Fruit fly (Drosophila melanogaster): ENCODE results near the gene Aos1.

Aos1 gene

DNA sequence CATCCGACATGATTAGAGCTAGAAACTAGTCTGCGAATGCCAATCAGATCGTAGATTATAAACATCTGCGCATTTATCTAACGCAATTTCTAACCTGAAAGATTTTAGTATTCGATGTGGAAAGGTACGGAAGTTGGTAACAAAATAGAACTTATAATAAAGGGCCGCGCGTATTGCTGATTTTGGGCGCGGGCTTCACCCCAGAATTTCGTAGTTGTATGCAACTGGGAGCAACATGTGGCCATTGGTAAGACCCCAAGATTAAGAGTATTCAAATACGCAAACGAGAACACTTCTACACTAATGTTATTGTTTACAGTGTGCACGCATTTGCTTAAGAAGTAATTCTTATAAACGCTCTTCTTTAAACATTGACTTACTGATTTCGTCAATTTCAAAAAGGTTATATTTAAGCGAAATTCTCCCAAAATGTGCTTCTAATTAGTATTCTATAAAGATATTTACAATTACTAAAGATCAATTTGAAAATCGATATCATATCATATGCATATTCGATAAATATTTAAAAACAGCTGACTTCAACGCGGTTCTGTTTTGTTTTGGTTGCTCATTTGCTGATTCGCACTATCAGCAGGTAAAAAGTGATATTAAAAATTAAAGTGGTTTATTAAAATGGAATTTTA, 26.4 kb upstream of the Aos1 start, which contains the start of the genes CG5961 and Polr3C (continued):
- TF ChIP-seq Scr (GFP tag; IDR thresholded peaks at IDR 0.05; ENCODE audit: partially characterized antibody) (peak; percentile 17), HmgZ (tag; optimal IDR thresholded peaks at IDR 0.05) (peak; percentile 24), Fer2 (tag; optimal IDR thresholded peaks at IDR 0.05) (no peak), CG11560 (tag; IDR thresholded peaks at IDR 0.05) (peak; percentile 95), stwl (tag; optimal IDR thresholded peaks at IDR 0.05) (peak; percentile 63), Ets97D (GFP tag; optimal IDR thresholded peaks at IDR 0.05) (no peak), ase (GFP tag; IDR thresholded peaks at IDR 0.05) (no peak), CG43689 (GFP tag; IDR thresholded peaks at IDR 0.05) (no peak), CG4282 (GFP tag; optimal IDR thresholded peaks at IDR 0.05) (no peak), pros (GFP tag; optimal IDR thresholded peaks at IDR 0.05) (peak; percentile 14), tll (GFP tag; optimal IDR thresholded peaks at IDR 0.05) (peak in 1 of 2 experiments; percentile 65), dati (GFP tag; IDR thresholded peaks at IDR 0.05) (no peak), ind (GFP tag; optimal IDR thresholded peaks at IDR 0.05) (no peak), CG3995 (GFP tag; optimal IDR thresholded peaks at IDR 0.05) (no peak), CG1233 (GFP tag; optimal IDR thresholded peaks at IDR 0.05) (no peak), zen (tag; optimal IDR thresholded peaks at IDR 0.05) (peak; percentile 11), Dref (GFP tag; IDR thresholded peaks at IDR 0.05) (peak; percentile 56), ssp (GFP tag; IDR thresholded peaks at IDR 0.05) (no peak), zf30C (GFP tag; optimal IDR thresholded peaks at IDR 0.05) (no peak), her (GFP tag; optimal IDR thresholded peaks at IDR 0.05) (no peak), aop (GFP tag; IDR thresholded peaks at IDR 0.05) (no peak), Hsf (GFP tag; optimal IDR thresholded peaks at IDR 0.05) (no peak), CG7271 (tag; optimal IDR thresholded peaks at IDR 0.05) (no peak), hb (GFP tag; IDR thresholded peaks at IDR 0.05; ENCODE audit: partially characterized antibody) (no peak), knrl (GFP tag; IDR thresholded peaks at IDR 0.05; ENCODE audit: partially characterized antibody) (no peak), otp (GFP tag; IDR thresholded peaks at IDR 0.05) (no peak), CG15479 (GFP tag; optimal IDR thresholded peaks at IDR 0.05) (no peak), CG4617 (GFP tag; optimal IDR thresholded peaks at IDR 0.05; ENCODE audit: borderline replicate concordance) (peak; percentile 10), croc (GFP tag; conservative IDR thresholded peaks at IDR 0.05) (no peak), wdn (GFP tag; IDR thresholded peaks at IDR 0.05) (no peak), CG8924 (tag; optimal IDR thresholded peaks at IDR 0.05) (peak; percentile 15), CG16813 (GFP tag; IDR thresholded peaks at IDR 0.05; ENCODE audit: partially characterized antibody) (no peak), chm (GFP tag; IDR thresholded peaks at IDR 0.05) (no peak), Abd-B (GFP tag; optimal IDR thresholded peaks at IDR 0.05) (no peak), Lim3 (GFP tag; IDR thresholded peaks at IDR 0.05) (no peak), CG4328 (GFP tag; optimal IDR thresholded peaks at IDR 0.05) (no peak), CG15601 (tag; optimal IDR thresholded peaks at IDR 0.05) (peak; percentile 61), Stat92E (GFP tag; optimal IDR thresholded peaks at IDR 0.05) (peak in 1 of 3 experiments; percentile 20), HmgD (GFP tag; optimal IDR thresholded peaks at IDR 0.05) (no peak), D19A (tag; optimal IDR thresholded peaks at IDR 0.05) (peak; percentile 61), grn (GFP tag; optimal IDR thresholded peaks at IDR 0.05) (peak; percentile 24), CG3065 (GFP tag; optimal IDR thresholded peaks at IDR 0.05) (no peak), MBD-R2 (GFP tag; IDR thresholded peaks at IDR 0.05) (peak; percentile 69), emc (GFP tag; optimal IDR thresholded peaks at IDR 0.05) (no peak), CG3847 (GFP tag; IDR thresholded peaks at IDR 0.05) (no peak), Dad (GFP tag; optimal IDR thresholded peaks at IDR 0.05) (no peak), HLH4C (GFP tag; IDR thresholded peaks at IDR 0.05; ENCODE audit: partially characterized antibody) (peak; percentile 33; the same call in 2 of the 3 replicates), schlank (tag; optimal IDR thresholded peaks at IDR 0.05) (no peak), CG4424 (GFP tag; optimal IDR thresholded peaks at IDR 0.05) (no peak), lilli (GFP tag; optimal IDR thresholded peaks at IDR 0.05) (no peak)
